Fruit fly (Drosophila melanogaster) whole organism, pupa: ENCODE data around the gene CG31220.

Source experiments
- CG12605 ChIP-seq: fragments of 200-800 bp; sonication (Bioruptor generic); IDR thresholded peaks from 2 replicates; pipeline ENCODE4 v1.3.6; 2022; ENCODE audit warnings: missing biosample characterization, missing genetic modification characterization
- CG14655 ChIP-seq: fragments of 200-800 bp; sonication (Bioruptor generic); optimal IDR thresholded peaks from 3 replicates; lab custom pipeline; 2017; ENCODE audit warnings: mild to moderate bottlenecking, missing biosample characterization, missing genetic modification reagents, missing genetic modification characterization
- CG17806 ChIP-seq: fragments of 200-800 bp; sonication (Bioruptor generic); optimal IDR thresholded peaks from 2 replicates; lab custom pipeline; 2018; ENCODE audit warnings: missing biosample characterization, mild to moderate bottlenecking, missing genetic modification characterization, moderate library complexity
- CG8159 ChIP-seq: fragments of 200-800 bp; sonication (Bioruptor generic); optimal IDR thresholded peaks from 3 replicates; lab custom pipeline; 2018; ENCODE audit warnings: missing biosample characterization, mild to moderate bottlenecking, missing genetic modification characterization, moderate library complexity
- CG8301 ChIP-seq: fragments of 200-800 bp; sonication (Bioruptor generic); optimal IDR thresholded peaks from 2 replicates; lab custom pipeline; 2018; ENCODE audit warnings: missing biosample characterization, mild to moderate bottlenecking, missing genetic modification characterization
- CG9948 ChIP-seq: fragments of 200-800 bp; sonication (Bioruptor generic); optimal IDR thresholded peaks from 2 replicates; lab custom pipeline; 2018; ENCODE audit warnings: missing biosample characterization, mild to moderate bottlenecking, missing genetic modification characterization, moderate library complexity
- EcR ChIP-seq: fragments of 200-800 bp; sonication (Bioruptor generic); optimal IDR thresholded peaks from 3 replicates; lab custom pipeline; 2019; ENCODE audit warnings: missing biosample characterization, missing genetic modification characterization, mild to moderate bottlenecking, moderate library complexity, missing genetic modification reagents
- Ets98B ChIP-seq: fragments of 200-800 bp; sonication (Bioruptor generic); IDR thresholded peaks from 2 replicates; pipeline ENCODE4 v1.3.6; 2022; ENCODE audit warnings: missing biosample characterization, missing genetic modification characterization
- Pif1B ChIP-seq: fragments of 200-800 bp; sonication (Bioruptor generic); optimal IDR thresholded peaks from 3 replicates; lab custom pipeline; 2016; ENCODE audit warnings: missing biosample characterization, missing genetic modification characterization
- fd96Ca ChIP-seq: fragments of 200-800 bp; sonication (Bioruptor generic); IDR thresholded peaks from 3 replicates; pipeline ENCODE4 v1.3.6; 2022; ENCODE audit warnings: missing biosample characterization, missing genetic modification characterization
- gl ChIP-seq: fragments of 200-800 bp; sonication (Bioruptor generic); optimal IDR thresholded peaks from 2 replicates; lab custom pipeline; 2018; ENCODE audit warnings: missing biosample characterization, mild to moderate bottlenecking, missing genetic modification characterization
- rn ChIP-seq: fragments of 200-800 bp; sonication (Bioruptor generic); IDR thresholded peaks from 2 replicates; pipeline ENCODE4 v1.3.6; 2022; ENCODE audit warnings: missing biosample characterization, missing genetic modification characterization

dm6 chr3R:19648289-19648916 is at the start of gene CG31220, which contains the start of gene CG6195:
- TF ChIP-seq CG12605 (GFP tag; lab: Robert Waterston, UW) (no peak), gl (tag; lab: Kevin White, UChicago) (no peak), CG8159 (no peak), rn (GFP tag; lab: Robert Waterston, UW) (no peak), CG14655 (GFP tag; lab: Kevin White, UChicago) (no peak), CG8301 (tag; lab: Kevin White, UChicago) (no peak), CG17806 (tag; lab: Kevin White, UChicago) (no peak), CG9948 (tag; lab: Kevin White, UChicago) (no peak), Pif1B (GFP tag; lab: Kevin White, UChicago) (no peak), EcR (GFP tag; lab: Kevin White, UChicago) (no peak), Ets98B (no peak), fd96Ca (GFP tag; lab: Robert Waterston, UW) (no peak)
